Worm (Caenorhabditis elegans): ENCODE results near the gene glt-5.

glt-5 gene

ce11 chrII:9660379-9660778 is 48.3 kb downstream of the glt-5 start, which contains the start of gene ZK1320.3:
Gene ZK1320.3 (minus strand): TSS chrII:9660419.
- no peak for TF ChIP-seq him-1 (tag; optimal IDR thresholded peaks at IDR 0.05)
- no peak for TF ChIP-seq dao-5 (tag; optimal IDR thresholded peaks at IDR 0.05)
- no peak for TF ChIP-seq W03F9.2 (tag; optimal IDR thresholded peaks at IDR 0.05)

- no peak for TF ChIP-seq him-1 (tag; optimal IDR thresholded peaks at IDR 0.05)
- no peak for TF ChIP-seq W03F9.2 (tag; optimal IDR thresholded peaks at IDR 0.05)
- no peak for TF ChIP-seq dao-5 (tag; optimal IDR thresholded peaks at IDR 0.05)
Observed at ce11 chrII:9658915-9659314, 49.8 kb downstream of the glt-5 start, which contains the start of gene ZK1320.2. Gene ZK1320.2 (minus strand): TSS chrII:9659002.

All from whole organism, L4/young adult.